Worm (Caenorhabditis elegans) whole organism, mixed stage, embryonic: ENCODE data around the gene F53A9.9.

Experiments used
- elt-1 ChIP-seq: sonication (generic microtip); optimal IDR thresholded peaks from 2 replicates; lab custom pipeline; 2017; ENCODE audit warnings: missing genetic modification characterization, mild to moderate bottlenecking, missing compliant biosample characterization, antibody characterized with exemption, moderate library complexity, borderline replicate concordance; ENCODE audit not compliant: insufficient read depth
- ham-2 ChIP-seq: fragments of 200-800 bp; sonication (Bioruptor generic); optimal IDR thresholded peaks from 2 replicates; lab custom pipeline; 2018; ENCODE audit warnings: mild to moderate bottlenecking, missing genetic modification characterization, missing compliant biosample characterization
- hlh-1 ChIP-seq: fragments of 150-350 bp; optimal IDR thresholded peaks from 2 replicates; lab custom pipeline; 2014; ENCODE audit warnings: missing biosample characterization, missing genetic modification reagents, missing genetic modification characterization
- lin-13 ChIP-seq: fragments of 150-350 bp; optimal IDR thresholded peaks from 2 replicates; lab custom pipeline; 2014; ENCODE audit warnings: missing biosample characterization, missing genetic modification characterization
- lsy-2 ChIP-seq: fragments of 150-350 bp; optimal IDR thresholded peaks from 2 replicates; lab custom pipeline; 2014; ENCODE audit warnings: missing biosample characterization, missing genetic modification characterization
- nhr-28 ChIP-seq: fragments of 150-350 bp; optimal IDR thresholded peaks from 2 replicates; lab custom pipeline; 2014; ENCODE audit warnings: missing biosample characterization, missing genetic modification characterization
- pha-4 ChIP-seq: fragments of 150-350 bp; optimal IDR thresholded peaks from 2 replicates; lab custom pipeline; 2018; ENCODE audit warnings: missing biosample characterization, missing genetic modification reagents, missing genetic modification characterization
- sptf-1 ChIP-seq: sonication (generic microtip); optimal IDR thresholded peaks from 2 replicates; lab custom pipeline; 2017; ENCODE audit warnings: mild to moderate bottlenecking, missing genetic modification characterization, moderate library complexity, missing compliant biosample characterization
- unc-39 ChIP-seq: fragments of 150-350 bp; optimal IDR thresholded peaks from 2 replicates; lab custom pipeline; 2014; ENCODE audit warnings: missing biosample characterization, missing genetic modification characterization

DNA sequence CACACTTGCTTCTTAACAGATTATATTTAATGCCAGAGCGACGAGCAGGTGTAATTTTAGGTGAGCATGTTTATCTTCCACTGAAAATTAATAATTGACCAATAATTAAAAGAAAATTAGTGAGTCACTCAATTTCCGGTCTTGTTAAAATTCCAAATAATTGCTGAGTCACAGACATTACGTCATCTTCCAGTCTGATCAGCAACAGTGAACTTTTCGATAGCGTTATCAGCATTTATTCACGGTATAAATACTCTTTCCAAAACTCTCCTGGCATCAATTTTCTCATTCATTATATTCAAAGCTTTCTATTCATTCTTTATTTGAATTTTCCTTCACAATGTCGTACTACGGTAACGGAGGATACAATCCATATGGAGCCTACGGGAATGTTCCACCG is 11.1 kb downstream of the F53A9.9 start, which contains the start of gene kreg-1:
- no peak for TF ChIP-seq lin-13 (tag; lab: Kevin White, UChicago)
- no peak for TF ChIP-seq nhr-28 (tag; lab: Kevin White, UChicago)
- TF ChIP-seq elt-1 (tag; lab: Kevin White, UChicago): no peak
- no peak for TF ChIP-seq unc-39
- TF ChIP-seq pha-4: no peak
- no peak for TF ChIP-seq lsy-2
- no peak for TF ChIP-seq sptf-1 (tag; lab: Kevin White, UChicago)
- no peak for TF ChIP-seq hlh-1 (tag; lab: Kevin White, UChicago)
- TF ChIP-seq ham-2 (GFP tag; lab: Kevin White, UChicago): no peak
